Worm (Caenorhabditis elegans): Measurements from ENCODE around the gene fbxa-214.

The fbxa-214 gene

ce11 chrV:6099634-6100033 is 29.8 kb upstream of the fbxa-214 start:
- TF ChIP-seq ama-1 (optimal IDR thresholded peaks at IDR 0.05) = peak; percentile 58
- no peak for TF ChIP-seq fos-1 (tag; optimal IDR thresholded peaks at IDR 0.05)
- no peak for TF ChIP-seq ZK546.5 (tag; optimal IDR thresholded peaks at IDR 0.05)
- no peak for TF ChIP-seq tbx-2 (tag; optimal IDR thresholded peaks at IDR 0.05)
- TF ChIP-seq nhr-237 (tag; optimal IDR thresholded peaks at IDR 0.05) = no peak

- peak; percentile 22 for TF ChIP-seq nfya-1 (tag; optimal IDR thresholded peaks at IDR 0.05; ENCODE audit: insufficient read depth)
- no peak for TF ChIP-seq egl-5 (tag; optimal IDR thresholded peaks at IDR 0.05)
- no peak for TF ChIP-seq unc-39 (tag; optimal IDR thresholded peaks at IDR 0.05)
- peak; percentile 8 for TF ChIP-seq nhr-43 (tag; optimal IDR thresholded peaks at IDR 0.05; ENCODE audit: poor library complexity, severe bottlenecking)
- peak; percentile 24 for TF ChIP-seq fos-1 (tag; optimal IDR thresholded peaks at IDR 0.05)
- peak; percentile 40 for TF ChIP-seq elt-2 (tag; optimal IDR thresholded peaks at IDR 0.05)
- TF ChIP-seq lsy-12 (tag; optimal IDR thresholded peaks at IDR 0.05) = peak; percentile 52
- TF ChIP-seq unc-62 (GFP tag; optimal IDR thresholded peaks at IDR 0.05) = no peak
- TF ChIP-seq aly-2 (tag; optimal IDR thresholded peaks at IDR 0.05) = no peak
- peak; percentile 96 for TF ChIP-seq ama-1 (optimal IDR thresholded peaks at IDR 0.05)
- TF ChIP-seq fkh-10 (GFP tag; optimal IDR thresholded peaks at IDR 0.05) = no peak
- no peak for TF ChIP-seq eor-1 (tag; optimal IDR thresholded peaks at IDR 0.05)
- TF ChIP-seq ceh-28 (tag; optimal IDR thresholded peaks at IDR 0.05) = peak; percentile 11
- TF ChIP-seq nhr-67 (tag; optimal IDR thresholded peaks at IDR 0.05) = no peak
- peak; percentile 44 for TF ChIP-seq nhr-77 (tag; optimal IDR thresholded peaks at IDR 0.05)
- peak; percentile 21 for TF ChIP-seq pha-4 (tag; optimal IDR thresholded peaks at IDR 0.05)
- TF ChIP-seq daf-12 (tag; optimal IDR thresholded peaks at IDR 0.05) = no peak
- peak; percentile 11 for TF ChIP-seq nhr-23 (tag; optimal IDR thresholded peaks at IDR 0.05)
Measured at ce11 chrV:6098755-6099155, 28.9 kb upstream of the fbxa-214 start.

ce11 chrV:6096559-6097155 is 26.8 kb upstream of the fbxa-214 start, which contains the start of gene smut-1:
smut-1 (plus strand) TSS chrV:6097105.
- no peak for TF ChIP-seq elt-1 (tag; optimal IDR thresholded peaks at IDR 0.05)
- no peak for TF ChIP-seq nfya-1 (tag; optimal IDR thresholded peaks at IDR 0.05; ENCODE audit: insufficient read depth)
- TF ChIP-seq pha-4 (tag; optimal IDR thresholded peaks at IDR 0.05) = no peak
- TF ChIP-seq nhr-25 (tag; optimal IDR thresholded peaks at IDR 0.05) = no peak
- TF ChIP-seq nhr-43 (tag; optimal IDR thresholded peaks at IDR 0.05; ENCODE audit: poor library complexity, severe bottlenecking) = no peak
- no peak for TF ChIP-seq nhr-67 (tag; optimal IDR thresholded peaks at IDR 0.05)
- TF ChIP-seq ZK546.5 (tag; optimal IDR thresholded peaks at IDR 0.05) = no peak
- TF ChIP-seq ceh-16 (tag; optimal IDR thresholded peaks at IDR 0.05) = no peak
- no peak for TF ChIP-seq nhr-12 (tag; optimal IDR thresholded peaks at IDR 0.05)

ce11 chrV:6095829-6096228 is 26.0 kb upstream of the fbxa-214 start, which contains the start of gene Y38A10A.7:
Y38A10A.7 (plus strand) TSS chrV:6096197.
- TF ChIP-seq unc-62 (GFP tag; optimal IDR thresholded peaks at IDR 0.05) (no peak), egl-5 (tag; optimal IDR thresholded peaks at IDR 0.05) (no peak), nhr-23 (tag; optimal IDR thresholded peaks at IDR 0.05) (peak; percentile 3), hmg-11 (tag; optimal IDR thresholded peaks at IDR 0.05) (peak; percentile 58), elt-2 (tag; optimal IDR thresholded peaks at IDR 0.05) (peak; percentile 8), zag-1 (tag; optimal IDR thresholded peaks at IDR 0.05) (no peak), pha-4 (tag; optimal IDR thresholded peaks at IDR 0.05) (peak; percentile 46), eor-1 (tag; optimal IDR thresholded peaks at IDR 0.05) (no peak), lin-15B (tag; optimal IDR thresholded peaks at IDR 0.05) (no peak), R02D3.7 (tag; optimal IDR thresholded peaks at IDR 0.05) (no peak), nfya-1 (tag; optimal IDR thresholded peaks at IDR 0.05; ENCODE audit: insufficient read depth) (peak; percentile 31)

- TF ChIP-seq nhr-67 (tag; optimal IDR thresholded peaks at IDR 0.05) (no peak), nhr-11 (tag; optimal IDR thresholded peaks at IDR 0.05) (no peak), mdl-1 (tag; optimal IDR thresholded peaks at IDR 0.05) (no peak), ztf-11 (tag; optimal IDR thresholded peaks at IDR 0.05) (no peak), ceh-16 (tag; optimal IDR thresholded peaks at IDR 0.05) (no peak), nhr-25 (tag; optimal IDR thresholded peaks at IDR 0.05) (no peak), mml-1 (tag; optimal IDR thresholded peaks at IDR 0.05) (no peak), pha-4 (tag; optimal IDR thresholded peaks at IDR 0.05) (no peak), fkh-10 (GFP tag; optimal IDR thresholded peaks at IDR 0.05) (no peak), nhr-43 (tag; optimal IDR thresholded peaks at IDR 0.05; ENCODE audit: poor library complexity, severe bottlenecking) (no peak), daf-12 (tag; optimal IDR thresholded peaks at IDR 0.05) (no peak), tbx-2 (tag; optimal IDR thresholded peaks at IDR 0.05) (no peak), lin-39 (tag; optimal IDR thresholded peaks at IDR 0.05) (no peak)
Measured at ce11 chrV:6067112-6067511, 2.8 kb downstream of the fbxa-214 start, which contains the start of gene srh-10. srh-10 (minus strand) TSS chrV:6067140.
